Worm (Caenorhabditis elegans) whole organism, L3 larva: Measurements from ENCODE around the gene C35C5.10.
A peak's percentile ranks its signal among the peaks of the same experiment; 100 is the strongest.

Experiments
- R02D3.7 ChIP-seq: fragments of 150-350 bp; optimal IDR thresholded peaks from 2 replicates; lab custom pipeline; 2014; ENCODE audit warnings: missing biosample characterization, missing genetic modification characterization
- ZK546.5 ChIP-seq: sonication (generic microtip); optimal IDR thresholded peaks from 2 replicates; lab custom pipeline; 2017; ENCODE audit warnings: missing biosample characterization, missing genetic modification characterization
- aly-2 ChIP-seq: fragments of 150-350 bp; optimal IDR thresholded peaks from 2 replicates; lab custom pipeline; 2014; ENCODE audit warnings: missing biosample characterization, missing genetic modification characterization
- ama-1 ChIP-seq: fragments of 150-350 bp; optimal IDR thresholded peaks from 2 replicates; lab custom pipeline; 2018
- ceh-16 ChIP-seq: sonication (generic microtip); optimal IDR thresholded peaks from 2 replicates; lab custom pipeline; 2017; ENCODE audit warnings: missing biosample characterization, missing genetic modification characterization
- ceh-28 ChIP-seq: fragments of 150-350 bp; optimal IDR thresholded peaks from 2 replicates; lab custom pipeline; 2014; ENCODE audit warnings: missing biosample characterization, missing genetic modification reagents, missing genetic modification characterization
- ceh-82 ChIP-seq: fragments of 150-350 bp; optimal IDR thresholded peaks from 2 replicates; lab custom pipeline; 2014; ENCODE audit warnings: missing biosample characterization, missing genetic modification characterization
- ceh-9 ChIP-seq: sonication (generic microtip); optimal IDR thresholded peaks from 2 replicates; lab custom pipeline; 2018; ENCODE audit warnings: missing biosample characterization, missing genetic modification characterization
- daf-12 ChIP-seq: fragments of 150-350 bp; optimal IDR thresholded peaks from 2 replicates; lab custom pipeline; 2014; ENCODE audit warnings: missing biosample characterization, missing genetic modification reagents, missing genetic modification characterization
- egl-27 ChIP-seq: sonication (generic microtip); optimal IDR thresholded peaks from 4 replicates; lab custom pipeline; 2017; ENCODE audit warnings: missing biosample characterization, missing genetic modification reagents, missing genetic modification characterization
- egl-5 ChIP-seq: fragments of 150-350 bp; optimal IDR thresholded peaks from 2 replicates; lab custom pipeline; 2017; ENCODE audit warnings: missing biosample characterization, missing genetic modification reagents, missing genetic modification characterization, inconsistent platforms
- elt-1 ChIP-seq: fragments of 150-350 bp; optimal IDR thresholded peaks from 2 replicates; lab custom pipeline; 2014; ENCODE audit warnings: missing biosample characterization, missing genetic modification characterization
- elt-2 ChIP-seq: sonication (generic microtip); optimal IDR thresholded peaks from 2 replicates; lab custom pipeline; 2016; ENCODE audit warnings: missing genetic modification reagents, mild to moderate bottlenecking, missing genetic modification characterization, missing compliant biosample characterization
- elt-3 ChIP-seq, 3 experiments: fragments of 150-350 bp in 1 of 3; sonication (generic microtip) in 2 of 3; optimal IDR thresholded peaks; 2 replicates in 2 of 3; 4 replicates in 1 of 3; lab custom pipeline; 2014 to 2017; ENCODE audit warnings: missing biosample characterization in 3 of 3, missing genetic modification characterization in 3 of 3
- eor-1 ChIP-seq, 2 experiments: fragments of 150-350 bp; optimal IDR thresholded peaks; 2 replicates each; lab custom pipeline; 2014 to 2018; ENCODE audit warnings: missing biosample characterization in 2 of 2, missing genetic modification characterization in 2 of 2
- fkh-10 ChIP-seq: sonication (generic microtip); optimal IDR thresholded peaks from 2 replicates; lab custom pipeline; 2017; ENCODE audit warnings: missing biosample characterization, missing genetic modification reagents, missing genetic modification characterization
- fkh-2 ChIP-seq: fragments of 150-350 bp; optimal IDR thresholded peaks from 2 replicates; lab custom pipeline; 2014; ENCODE audit warnings: missing biosample characterization, missing genetic modification reagents, missing genetic modification characterization
- fos-1 ChIP-seq: fragments of 150-350 bp; optimal IDR thresholded peaks from 2 replicates; lab custom pipeline; 2014; ENCODE audit warnings: missing biosample characterization, missing genetic modification characterization
- hmg-11 ChIP-seq: sonication (generic microtip); optimal IDR thresholded peaks from 2 replicates; lab custom pipeline; 2016; ENCODE audit warnings: missing genetic modification characterization, missing compliant biosample characterization
- jun-1 ChIP-seq: fragments of 150-350 bp; optimal IDR thresholded peaks from 2 replicates; lab custom pipeline; 2014; ENCODE audit warnings: missing biosample characterization, missing genetic modification reagents, missing genetic modification characterization
- lin-15B ChIP-seq: fragments of 150-350 bp; optimal IDR thresholded peaks from 2 replicates; lab custom pipeline; 2014; ENCODE audit warnings: missing biosample characterization, missing genetic modification characterization
- lin-39 ChIP-seq: fragments of 150-350 bp; optimal IDR thresholded peaks from 2 replicates; lab custom pipeline; 2018; ENCODE audit warnings: missing biosample characterization, missing genetic modification reagents, missing genetic modification characterization
- lsy-12 ChIP-seq: sonication (generic microtip); optimal IDR thresholded peaks from 2 replicates; lab custom pipeline; 2016; ENCODE audit warnings: mild to moderate bottlenecking, missing genetic modification characterization, missing compliant biosample characterization
- mdl-1 ChIP-seq: fragments of 150-350 bp; optimal IDR thresholded peaks from 2 replicates; lab custom pipeline; 2014; ENCODE audit warnings: missing biosample characterization, missing genetic modification characterization
- mml-1 ChIP-seq: fragments of 150-350 bp; sonication (generic microtip); optimal IDR thresholded peaks from 3 replicates; lab custom pipeline; 2014; ENCODE audit warnings: missing biosample characterization, missing genetic modification characterization
- nfya-1 ChIP-seq: sonication (generic microtip); optimal IDR thresholded peaks from 2 replicates; lab custom pipeline; 2017; ENCODE audit warnings: missing genetic modification characterization, mild to moderate bottlenecking, missing compliant biosample characterization, antibody characterized with exemption, moderate library complexity; ENCODE audit not compliant: insufficient read depth
- nhr-11 ChIP-seq: fragments of 150-350 bp; optimal IDR thresholded peaks from 2 replicates; lab custom pipeline; 2014; ENCODE audit warnings: missing biosample characterization, missing genetic modification characterization
- nhr-12 ChIP-seq: fragments of 150-350 bp; optimal IDR thresholded peaks from 2 replicates; lab custom pipeline; 2014; ENCODE audit warnings: missing biosample characterization, missing genetic modification characterization
- nhr-23 ChIP-seq: fragments of 150-350 bp; optimal IDR thresholded peaks from 2 replicates; lab custom pipeline; 2014; ENCODE audit warnings: missing biosample characterization, missing genetic modification reagents, missing genetic modification characterization
- nhr-237 ChIP-seq: fragments of 150-350 bp; optimal IDR thresholded peaks from 2 replicates; lab custom pipeline; 2014; ENCODE audit warnings: missing biosample characterization, missing genetic modification characterization
- nhr-25 ChIP-seq: sonication (generic microtip); optimal IDR thresholded peaks from 2 replicates; lab custom pipeline; 2017; ENCODE audit warnings: missing biosample characterization, missing genetic modification characterization
- nhr-28 ChIP-seq: fragments of 150-350 bp; optimal IDR thresholded peaks from 2 replicates; lab custom pipeline; 2014; ENCODE audit warnings: missing biosample characterization, missing genetic modification characterization
- nhr-43 ChIP-seq: sonication (generic microtip); optimal IDR thresholded peaks from 2 replicates; lab custom pipeline; 2016; ENCODE audit warnings: mild to moderate bottlenecking, missing genetic modification characterization, missing compliant biosample characterization; ENCODE audit not compliant: poor library complexity, severe bottlenecking
- nhr-67 ChIP-seq: fragments of 150-350 bp; optimal IDR thresholded peaks from 2 replicates; lab custom pipeline; 2014; ENCODE audit warnings: missing biosample characterization, missing genetic modification characterization
- nhr-76 ChIP-seq: fragments of 150-350 bp; sonication (generic microtip); optimal IDR thresholded peaks from 5 replicates; lab custom pipeline; 2014; ENCODE audit warnings: missing biosample characterization, missing genetic modification characterization
- nhr-77 ChIP-seq: fragments of 150-350 bp; optimal IDR thresholded peaks from 2 replicates; lab custom pipeline; 2014; ENCODE audit warnings: missing biosample characterization, missing genetic modification characterization
- pha-4 ChIP-seq: fragments of 150-350 bp; optimal IDR thresholded peaks from 2 replicates; lab custom pipeline; 2014; ENCODE audit warnings: missing biosample characterization, missing genetic modification reagents, missing genetic modification characterization
- pqm-1 ChIP-seq: fragments of 150-350 bp; optimal IDR thresholded peaks from 2 replicates; lab custom pipeline; 2017; ENCODE audit warnings: missing biosample characterization, missing genetic modification characterization, inconsistent platforms
- sea-2 ChIP-seq: fragments of 150-350 bp; sonication (generic microtip); optimal IDR thresholded peaks from 4 replicates; lab custom pipeline; 2014; ENCODE audit warnings: missing biosample characterization, missing genetic modification reagents, missing genetic modification characterization
- skn-1 ChIP-seq: fragments of 150-350 bp; optimal IDR thresholded peaks from 2 replicates; lab custom pipeline; 2014; ENCODE audit warnings: missing biosample characterization, missing genetic modification characterization
- snpc-4 ChIP-seq: fragments of 150-350 bp; optimal IDR thresholded peaks from 2 replicates; lab custom pipeline; 2014; ENCODE audit warnings: missing biosample characterization, missing genetic modification characterization
- tbx-2 ChIP-seq: sonication (generic microtip); optimal IDR thresholded peaks from 2 replicates; lab custom pipeline; 2016; ENCODE audit warnings: mild to moderate bottlenecking, missing genetic modification characterization, missing compliant biosample characterization
- unc-39 ChIP-seq: sonication (generic microtip); optimal IDR thresholded peaks from 4 replicates; lab custom pipeline; 2017; ENCODE audit warnings: missing biosample characterization, missing genetic modification characterization
- unc-62 ChIP-seq: fragments of 150-350 bp; sonication (generic microtip); optimal IDR thresholded peaks from 4 replicates; lab custom pipeline; 2014; ENCODE audit warnings: missing biosample characterization, missing genetic modification reagents, missing genetic modification characterization
- zag-1 ChIP-seq: fragments of 150-350 bp; optimal IDR thresholded peaks from 2 replicates; lab custom pipeline; 2014; ENCODE audit warnings: missing biosample characterization, missing genetic modification characterization
- ztf-11 ChIP-seq: fragments of 150-350 bp; optimal IDR thresholded peaks from 2 replicates; lab custom pipeline; 2014; ENCODE audit warnings: missing biosample characterization, missing genetic modification characterization
- ztf-4 ChIP-seq: fragments of 150-350 bp; optimal IDR thresholded peaks from 2 replicates; lab custom pipeline; 2014; ENCODE audit warnings: missing biosample characterization, missing genetic modification characterization

C35C5.10 gene

DNA sequence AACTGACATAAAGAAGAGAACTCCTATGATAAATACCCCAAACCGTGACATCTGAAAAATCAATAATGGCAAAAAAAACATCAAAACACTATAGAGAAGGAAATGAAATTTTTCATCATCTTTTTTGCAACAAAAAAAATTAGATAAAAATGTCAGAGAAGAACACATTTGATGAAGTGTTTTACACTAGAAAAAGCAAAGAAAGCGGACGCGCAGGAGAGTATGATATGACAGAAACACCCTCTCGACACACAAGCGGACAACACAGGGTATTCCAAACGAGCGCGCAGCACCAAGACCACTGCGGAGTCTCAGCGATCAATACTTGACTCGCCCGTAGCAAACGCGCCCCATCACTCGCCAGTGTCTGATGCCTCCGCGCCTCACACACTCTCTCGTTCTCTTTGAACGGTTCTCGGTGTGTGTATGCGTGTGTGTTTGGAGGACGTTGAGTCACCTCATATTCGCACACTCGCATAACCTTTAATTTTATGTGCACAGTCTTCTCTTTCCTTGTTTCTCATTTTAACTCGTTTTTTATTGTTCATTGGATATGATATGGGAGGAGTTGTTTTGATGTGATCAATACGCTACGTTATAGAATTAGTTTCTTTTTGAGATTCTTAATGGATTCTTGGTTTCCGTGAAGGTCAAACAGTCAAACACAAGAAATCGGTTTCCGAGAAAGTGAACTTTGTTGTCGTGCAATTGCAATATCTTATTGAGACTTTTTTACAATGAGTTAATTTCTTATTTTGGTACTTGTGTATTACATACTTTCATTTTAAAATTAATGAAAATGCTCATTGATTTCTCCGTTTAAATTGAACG, 9.4 kb upstream of the C35C5.10 start, which contains the start of gene selt-1.1:
selt-1.1 (minus strand) TSS at position 51 of the 831 bp plus-strand sequence.
- no peak for TF ChIP-seq ceh-9 (tag; lab: Kevin White, UChicago)
- peak; percentile 75 for TF ChIP-seq pha-4 (tag; lab: Kevin White, UChicago)
- TF ChIP-seq ceh-16 (tag; lab: Kevin White, UChicago) = no peak
- TF ChIP-seq unc-62 (GFP tag; lab: Kevin White, UChicago) = no peak
- TF ChIP-seq daf-12 = no peak
- no peak for TF ChIP-seq ztf-11 (tag; lab: Kevin White, UChicago)
- no peak for TF ChIP-seq ZK546.5 (tag; lab: Kevin White, UChicago)
- no peak for TF ChIP-seq sea-2 (GFP tag; lab: Kevin White, UChicago)
- peak; percentile 85 for TF ChIP-seq pqm-1
- TF ChIP-seq elt-1 (tag; lab: Kevin White, UChicago) = no peak
- peak; percentile 33 for TF ChIP-seq nhr-23
- no peak for TF ChIP-seq tbx-2 (tag; lab: Kevin White, UChicago)
- TF ChIP-seq lsy-12 (tag; lab: Kevin White, UChicago) = peak; percentile 38
- TF ChIP-seq elt-2 = peak; percentile 78
- peak; percentile 78 for TF ChIP-seq hmg-11
- no peak for TF ChIP-seq nhr-11 (tag; lab: Kevin White, UChicago)
- no peak for TF ChIP-seq egl-27 (tag; lab: Kevin White, UChicago)
- TF ChIP-seq nhr-67 (tag; lab: Kevin White, UChicago) = no peak
- no peak for TF ChIP-seq nhr-237
- peak; percentile 4 for TF ChIP-seq mdl-1 (tag; lab: Kevin White, UChicago)
- peak; percentile 69 for TF ChIP-seq ceh-28 (tag; lab: Kevin White, UChicago)
- no peak for TF ChIP-seq lin-15B (tag; lab: Kevin White, UChicago)
- no peak for TF ChIP-seq nhr-43 (tag; lab: Kevin White, UChicago)
- TF ChIP-seq unc-39 = no peak
- TF ChIP-seq egl-5 (tag; lab: Kevin White, UChicago) = peak; percentile 55
- no peak for TF ChIP-seq nhr-77 (tag; lab: Kevin White, UChicago)
- TF ChIP-seq nhr-76 = no peak
- TF ChIP-seq fkh-10 (GFP tag; lab: Kevin White, UChicago) = no peak
- TF ChIP-seq ama-1 (lab: Kevin White, UChicago) = no peak
- TF ChIP-seq lin-39 (tag; lab: Kevin White, UChicago) = peak; percentile 49
- no peak for TF ChIP-seq nhr-28 (tag; lab: Kevin White, UChicago)
- TF ChIP-seq elt-3 (tag; optimal IDR thresholded peaks at IDR 0.05; lab: Kevin White, UChicago) = no peak
- no peak for TF ChIP-seq eor-1 (tag; optimal IDR thresholded peaks at IDR 0.05; lab: Kevin White, UChicago)
- no peak for TF ChIP-seq nhr-12
- TF ChIP-seq skn-1 (tag; lab: Kevin White, UChicago) = no peak
- TF ChIP-seq fos-1 (tag; lab: Kevin White, UChicago) = peak; percentile 61
- TF ChIP-seq nhr-25 = peak; percentile 85
- TF ChIP-seq nfya-1 (tag; lab: Kevin White, UChicago) = peak; percentile 66
- peak; percentile 72 for TF ChIP-seq jun-1 (tag; lab: Kevin White, UChicago)
- TF ChIP-seq snpc-4 (tag; lab: Kevin White, UChicago) = no peak
- TF ChIP-seq zag-1 (tag; lab: Kevin White, UChicago) = no peak
- TF ChIP-seq ceh-82 = no peak
- no peak for TF ChIP-seq ztf-4 (tag; lab: Kevin White, UChicago)
- TF ChIP-seq aly-2 (tag; lab: Kevin White, UChicago) = no peak
- no peak for TF ChIP-seq R02D3.7 (tag; lab: Kevin White, UChicago)
- no peak for TF ChIP-seq mml-1
- no peak for TF ChIP-seq fkh-2
- TF ChIP-seq, all 47 proteins: peak for 14
